Worm (Caenorhabditis elegans) whole organism, midembryonic: ENCODE measurements around the gene perm-2.

Experiments used
- T22C8.4 ChIP-seq: fragments of 200-800 bp; sonication (Bioruptor generic); IDR thresholded peaks from 2 replicates; pipeline ENCODE4 v1.3.6; 2022; ENCODE audit warnings: missing genetic modification characterization, missing compliant biosample characterization
- cog-1 ChIP-seq: sonication (generic microtip); optimal IDR thresholded peaks from 2 replicates; lab custom pipeline; 2016; ENCODE audit warnings: missing genetic modification characterization, missing compliant biosample characterization
- flt-1 ChIP-seq: fragments of 200-800 bp; sonication (Bioruptor generic); IDR thresholded peaks from 2 replicates; pipeline ENCODE4 v1.3.6; 2022; ENCODE audit warnings: missing genetic modification characterization, missing compliant biosample characterization
- klf-2 ChIP-seq: fragments of 200-800 bp; sonication (Bioruptor generic); conservative IDR thresholded peaks from 2 replicates; pipeline ENCODE4 v1.3.6; 2022; ENCODE audit warnings: missing genetic modification reagents, missing genetic modification characterization, missing compliant biosample characterization
- med-1 ChIP-seq: sonication (generic microtip); optimal IDR thresholded peaks from 2 replicates; lab custom pipeline; 2017; ENCODE audit warnings: missing genetic modification characterization, mild to moderate bottlenecking, missing compliant biosample characterization, antibody characterized with exemption, missing genetic modification reagents; ENCODE audit not compliant: insufficient read depth
- ref-1 ChIP-seq: fragments of 200-800 bp; sonication (Bioruptor generic); conservative IDR thresholded peaks from 2 replicates; pipeline ENCODE4 v1.3.6; 2022; ENCODE audit warnings: missing genetic modification reagents, missing genetic modification characterization, missing compliant biosample characterization
- tab-1 ChIP-seq: fragments of 200-800 bp; sonication (Bioruptor generic); IDR thresholded peaks from 2 replicates; pipeline ENCODE4 v1.3.6; 2022; ENCODE audit warnings: missing genetic modification characterization, missing compliant biosample characterization
- ztf-23 ChIP-seq: fragments of 200-800 bp; sonication (Bioruptor generic); IDR thresholded peaks from 2 replicates; pipeline ENCODE4 v1.3.6; 2022; ENCODE audit warnings: missing genetic modification reagents, missing genetic modification characterization, missing compliant biosample characterization
- ztf-29 ChIP-seq: fragments of 200-800 bp; sonication (Bioruptor generic); IDR thresholded peaks from 2 replicates; pipeline ENCODE4 v1.3.6; 2022; ENCODE audit warnings: missing genetic modification reagents, missing genetic modification characterization, missing compliant biosample characterization

The perm-2 gene

DNA sequence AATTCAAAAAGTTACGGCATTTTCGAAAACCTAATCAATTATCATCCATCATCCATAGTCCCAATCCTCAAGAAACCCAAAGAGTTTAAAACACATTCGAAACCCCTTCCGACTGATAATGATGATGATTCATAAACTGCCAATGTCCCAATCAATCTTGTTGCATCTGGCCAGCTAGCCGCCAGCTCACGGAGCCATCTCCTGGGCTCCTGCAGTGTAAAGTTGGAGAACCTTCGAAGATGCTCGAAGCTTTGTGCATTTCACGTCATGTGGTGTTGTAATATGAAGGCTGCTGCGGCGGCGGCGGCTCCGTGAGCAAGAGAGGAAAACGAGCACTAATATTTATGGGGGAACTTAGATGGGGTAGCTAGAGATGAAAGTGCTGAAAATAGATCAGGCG lies 18.6 kb upstream of the perm-2 start:
- TF ChIP-seq ref-1 (GFP tag; lab: Robert Waterston, UW) = no peak
- TF ChIP-seq cog-1 (tag; lab: Kevin White, UChicago) = peak; percentile 35

DNA sequence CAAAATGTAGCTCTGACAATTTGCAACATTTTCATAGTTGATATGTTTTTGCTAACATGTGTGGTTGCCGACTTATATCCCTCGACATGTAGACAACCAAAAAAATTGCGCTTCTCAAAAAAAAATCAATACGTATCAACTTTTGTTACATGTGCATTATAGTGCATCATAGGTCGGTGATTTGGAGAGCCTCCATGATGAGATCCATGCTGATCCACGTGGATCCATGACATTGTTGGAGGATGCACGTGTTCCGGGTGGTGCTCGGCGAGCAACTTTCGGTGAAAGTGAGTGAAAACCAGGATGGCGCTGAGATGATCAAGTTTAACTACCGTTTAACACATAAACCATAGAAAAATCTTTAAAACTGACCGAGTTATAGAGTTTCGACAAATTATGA lies 15.6 kb upstream of the perm-2 start:
- TF ChIP-seq ztf-23 (GFP tag; lab: Robert Waterston, UW) (no peak), klf-2 (GFP tag; lab: Robert Waterston, UW) (no peak), ztf-29 (no peak), T22C8.4 (GFP tag; lab: Robert Waterston, UW) (no peak), cog-1 (tag; lab: Kevin White, UChicago) (no peak), flt-1 (no peak), ref-1 (GFP tag; lab: Robert Waterston, UW) (no peak), med-1 (GFP tag; lab: Kevin White, UChicago) (no peak), tab-1 (GFP tag; lab: Robert Waterston, UW) (no peak)

DNA sequence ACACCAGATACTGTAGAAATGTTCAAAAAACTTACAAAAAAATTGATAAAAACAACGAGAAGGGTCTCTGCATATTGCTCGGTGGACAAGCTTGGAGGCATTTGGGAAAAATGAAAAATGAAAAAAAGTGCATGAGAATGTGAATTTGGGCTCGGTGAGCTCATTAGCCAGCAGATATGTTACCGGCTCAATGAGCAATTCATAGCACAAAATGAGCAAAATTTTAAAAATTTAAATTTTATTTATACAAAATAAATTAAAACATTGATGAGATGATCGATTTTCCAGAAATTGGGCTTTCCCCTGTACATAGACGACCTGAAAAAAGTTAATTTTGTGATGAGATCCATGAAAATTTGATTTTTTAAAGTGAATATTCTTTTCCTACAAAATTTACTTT lies 13.0 kb upstream of the perm-2 start, which contains the start of gene srx-14:
srx-14 (minus strand) TSS at position 101 of the 400 bp plus-strand sequence.
- TF ChIP-seq ztf-23 (GFP tag; lab: Robert Waterston, UW) (no peak), T22C8.4 (GFP tag; lab: Robert Waterston, UW) (no peak), ztf-29 (no peak), tab-1 (GFP tag; lab: Robert Waterston, UW) (no peak), ref-1 (GFP tag; lab: Robert Waterston, UW) (no peak), med-1 (GFP tag; lab: Kevin White, UChicago) (no peak), cog-1 (tag; lab: Kevin White, UChicago) (no peak), flt-1 (no peak), klf-2 (GFP tag; lab: Robert Waterston, UW) (no peak)

DNA sequence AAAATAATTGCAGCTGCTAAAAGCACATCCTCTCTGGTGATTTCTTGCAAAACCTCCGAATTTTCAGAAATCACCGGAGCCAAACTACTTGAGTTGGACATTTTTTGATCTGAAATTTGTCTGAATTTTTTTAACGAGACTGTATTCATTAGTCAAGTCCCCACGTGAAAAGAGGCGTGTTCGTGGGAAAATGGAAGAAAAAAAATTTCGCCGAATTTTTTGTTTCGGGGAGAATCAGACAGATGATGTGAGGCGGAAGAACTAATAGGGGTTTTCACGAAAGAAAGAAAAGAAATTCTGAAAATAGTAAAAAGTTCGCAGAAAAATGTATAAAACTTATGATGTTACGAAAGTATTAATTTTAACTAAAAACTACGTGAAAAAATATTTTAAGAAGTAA lies 8.0 kb upstream of the perm-2 start, which contains the start of gene srx-13:
srx-13 (minus strand) TSS at position 101 of the 400 bp plus-strand sequence.
- no peak for TF ChIP-seq ztf-29

DNA sequence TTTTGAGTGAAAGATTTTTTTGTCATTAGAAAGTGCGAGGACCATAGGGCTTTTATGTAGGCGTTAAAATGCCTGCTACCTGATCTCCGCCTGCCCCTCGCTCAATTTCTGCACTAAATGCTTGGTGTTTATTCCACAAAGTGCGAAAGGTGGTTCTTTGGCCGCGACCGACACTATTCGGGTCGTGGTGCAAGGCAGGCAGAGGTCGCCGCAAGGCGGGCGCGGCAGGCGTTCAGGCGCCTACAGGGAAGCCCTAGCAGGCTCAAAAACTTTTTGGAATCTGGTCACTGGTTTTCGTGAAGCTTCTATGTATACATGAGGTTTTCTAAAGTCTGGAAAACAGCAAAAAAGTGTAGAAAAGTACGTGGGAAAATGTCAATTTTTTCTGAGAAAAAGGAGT lies 5.7 kb upstream of the perm-2 start:
- TF ChIP-seq ztf-23 (GFP tag; lab: Robert Waterston, UW) (no peak), klf-2 (GFP tag; lab: Robert Waterston, UW) (no peak), ref-1 (GFP tag; lab: Robert Waterston, UW) (no peak), T22C8.4 (GFP tag; lab: Robert Waterston, UW) (no peak), med-1 (GFP tag; lab: Kevin White, UChicago) (no peak), tab-1 (GFP tag; lab: Robert Waterston, UW) (no peak), cog-1 (tag; lab: Kevin White, UChicago) (no peak), ztf-29 (no peak), flt-1 (no peak)

DNA sequence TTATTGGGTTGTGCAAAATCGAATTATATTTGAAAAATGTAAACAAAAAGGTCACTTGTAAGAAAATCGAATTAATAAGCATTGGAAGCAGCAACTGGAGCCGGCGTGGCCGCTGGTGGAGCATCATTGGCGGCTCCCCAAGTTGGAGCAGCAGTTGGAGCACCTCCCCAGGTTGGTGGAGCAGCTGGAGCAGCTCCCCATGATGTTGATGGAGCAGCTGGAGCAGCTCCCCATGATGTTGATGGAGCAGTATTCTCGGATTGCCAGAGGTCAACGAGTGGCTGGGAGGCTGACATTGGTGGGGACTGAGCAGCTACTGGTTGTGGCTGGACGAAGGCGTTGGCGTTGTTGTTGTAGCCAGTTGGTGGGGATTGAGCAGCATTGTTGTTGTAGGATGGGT lies 5.1 kb upstream of the perm-2 start:
- no peak for TF ChIP-seq flt-1
- no peak for TF ChIP-seq ref-1 (GFP tag; lab: Robert Waterston, UW)
- no peak for TF ChIP-seq ztf-23 (GFP tag; lab: Robert Waterston, UW)
- TF ChIP-seq med-1 (GFP tag; lab: Kevin White, UChicago) = no peak
- TF ChIP-seq ztf-29 = no peak
- no peak for TF ChIP-seq tab-1 (GFP tag; lab: Robert Waterston, UW)
- TF ChIP-seq T22C8.4 (GFP tag; lab: Robert Waterston, UW) = no peak
- TF ChIP-seq cog-1 (tag; lab: Kevin White, UChicago) = no peak
- TF ChIP-seq klf-2 (GFP tag; lab: Robert Waterston, UW) = no peak

DNA sequence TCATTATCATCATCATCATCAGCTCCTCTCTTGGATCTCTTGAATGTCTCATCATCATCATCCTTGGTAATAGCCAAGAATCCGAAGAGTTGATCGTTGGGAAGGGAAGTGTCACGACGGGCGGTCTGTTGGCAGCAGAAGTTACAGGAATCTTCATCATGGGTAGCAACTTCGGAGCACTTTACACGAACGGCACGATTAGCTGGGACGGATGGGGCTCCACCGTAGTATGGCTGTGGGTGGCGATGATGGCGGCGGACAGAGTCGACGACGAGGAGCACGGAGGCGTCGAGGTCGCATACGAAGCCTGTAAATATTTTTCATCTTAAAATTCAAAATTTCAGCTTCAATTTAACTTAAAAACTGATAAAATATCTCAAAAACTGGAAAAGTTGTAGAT lies 3.2 kb upstream of the perm-2 start:
- TF ChIP-seq T22C8.4 (GFP tag; lab: Robert Waterston, UW) (no peak), ztf-23 (GFP tag; lab: Robert Waterston, UW) (no peak), tab-1 (GFP tag; lab: Robert Waterston, UW) (no peak), ztf-29 (no peak), flt-1 (no peak), ref-1 (GFP tag; lab: Robert Waterston, UW) (no peak), med-1 (GFP tag; lab: Kevin White, UChicago) (no peak), klf-2 (GFP tag; lab: Robert Waterston, UW) (no peak), cog-1 (tag; lab: Kevin White, UChicago) (no peak)

DNA sequence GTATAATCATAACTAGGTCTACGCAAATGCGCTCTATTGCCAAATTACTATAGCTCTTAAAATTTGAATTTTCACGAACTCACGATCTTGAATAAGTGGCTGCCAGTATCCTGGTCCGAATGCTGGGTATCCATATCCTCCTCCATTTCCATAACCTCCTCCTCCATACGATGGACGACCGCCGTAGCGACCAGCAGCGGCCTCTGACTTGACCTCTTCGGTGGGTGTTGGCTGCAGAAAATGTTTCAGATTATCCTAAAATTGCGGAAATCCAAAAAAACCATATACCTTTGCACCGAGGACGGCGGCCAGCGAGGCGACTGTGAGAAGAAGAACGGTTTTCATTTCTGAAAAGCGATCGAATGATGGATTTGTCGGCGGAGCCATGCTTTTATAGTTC lies 1.8 kb upstream of the perm-2 start, which contains the start of gene perm-4:
perm-4 (minus strand) TSS at position 367 of the 400 bp plus-strand sequence.
- TF ChIP-seq T22C8.4 (GFP tag; lab: Robert Waterston, UW) (no peak), ztf-29 (no peak), cog-1 (tag; lab: Kevin White, UChicago) (no peak), med-1 (GFP tag; lab: Kevin White, UChicago) (no peak), flt-1 (no peak), tab-1 (GFP tag; lab: Robert Waterston, UW) (no peak), klf-2 (GFP tag; lab: Robert Waterston, UW) (no peak), ref-1 (GFP tag; lab: Robert Waterston, UW) (no peak), ztf-23 (GFP tag; lab: Robert Waterston, UW) (no peak)

DNA sequence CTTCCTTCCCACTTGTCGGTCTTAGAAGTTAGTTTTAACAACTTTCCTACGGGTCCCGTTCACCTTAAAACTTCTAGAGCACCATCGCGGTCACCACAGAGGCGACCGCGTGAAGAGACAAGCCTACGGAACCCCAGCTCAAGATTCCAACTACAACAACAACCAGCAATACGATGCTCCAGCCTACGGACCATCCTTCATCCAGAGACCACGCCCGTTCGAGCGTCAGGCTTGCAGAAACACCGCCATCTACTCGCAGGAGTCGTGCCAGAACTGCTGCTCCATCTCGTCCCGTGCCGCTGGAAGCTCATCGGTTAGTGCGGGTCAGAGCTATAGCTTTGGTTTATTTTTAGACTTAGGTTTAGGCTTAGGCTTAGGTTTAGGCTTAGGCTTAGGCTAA lies 1.3 kb downstream of the perm-2 start:
- no peak for TF ChIP-seq flt-1

DNA sequence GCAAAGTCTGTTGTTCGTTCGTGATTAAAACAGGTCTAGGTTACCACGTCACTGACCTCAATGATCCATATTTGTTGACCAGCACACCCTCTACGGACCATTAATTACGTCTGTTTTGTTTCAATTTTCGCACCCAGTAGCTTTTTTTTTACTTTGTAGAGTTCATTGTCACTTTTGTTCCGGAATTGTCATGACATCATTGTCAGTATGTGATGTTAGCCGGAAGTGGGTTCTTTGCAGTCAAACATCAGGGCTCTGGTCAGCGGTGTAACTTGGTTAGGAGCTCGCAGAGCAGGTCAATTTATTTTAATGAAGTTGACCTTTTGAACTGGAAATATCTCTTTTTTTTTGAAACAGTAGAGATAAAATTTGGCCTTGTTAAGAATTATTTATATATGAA lies 10.1 kb downstream of the perm-2 start, which contains the start of gene C44B12.6:
C44B12.6 (minus strand) TSS at position 101 of the 400 bp plus-strand sequence.
- no peak for TF ChIP-seq ztf-29
- no peak for TF ChIP-seq ztf-23 (GFP tag; lab: Robert Waterston, UW)

DNA sequence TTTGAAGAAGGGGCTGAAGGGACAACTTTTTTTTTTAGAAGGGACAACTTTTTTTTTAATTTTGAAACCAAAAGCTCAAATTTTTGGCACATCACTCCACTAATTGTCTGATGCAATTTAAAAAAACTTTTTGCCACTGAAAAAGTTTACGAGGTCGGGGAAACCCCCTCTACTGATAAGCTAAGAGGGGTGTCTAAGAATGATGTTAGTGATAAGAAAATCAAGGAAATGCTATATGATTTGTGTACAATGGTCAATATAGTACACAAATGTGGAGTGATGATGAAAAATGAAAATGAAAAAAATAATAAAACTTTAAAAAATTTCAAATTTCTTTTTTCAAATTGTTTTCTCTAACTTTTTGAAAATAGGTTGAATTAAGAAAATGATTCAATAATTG lies 21.0 kb downstream of the perm-2 start:
- TF ChIP-seq flt-1 (no peak), ref-1 (GFP tag; lab: Robert Waterston, UW) (no peak), ztf-29 (no peak), klf-2 (GFP tag; lab: Robert Waterston, UW) (no peak), med-1 (GFP tag; lab: Kevin White, UChicago) (no peak), T22C8.4 (GFP tag; lab: Robert Waterston, UW) (no peak), cog-1 (tag; lab: Kevin White, UChicago) (no peak), tab-1 (GFP tag; lab: Robert Waterston, UW) (no peak), ztf-23 (GFP tag; lab: Robert Waterston, UW) (no peak)
